Worm (Caenorhabditis elegans) whole organism, L1 larva: ENCODE measurements around the gene C28F5.1.

Experiments
- efl-1 ChIP-seq, 4 experiments: fragments of 150-350 bp; optimal IDR thresholded peaks in 3 of 4; peaks in 1 of 4; 1 replicate in 1 of 4; 2 replicates in 3 of 4; lab custom pipeline; 2014; ENCODE audit warnings: missing biosample characterization in 2 of 4, missing genetic modification characterization in 2 of 4, missing genetic modification reagents in 2 of 4
- lin-39 ChIP-seq: fragments of 150-350 bp; optimal IDR thresholded peaks from 2 replicates; lab custom pipeline; 2014; ENCODE audit warnings: missing biosample characterization, missing genetic modification reagents, missing genetic modification characterization
- nhr-90 ChIP-seq: sonication (generic microtip); optimal IDR thresholded peaks from 2 replicates; lab custom pipeline; 2016; ENCODE audit warnings: mild to moderate bottlenecking, missing genetic modification characterization, missing compliant biosample characterization; ENCODE audit not compliant: poor library complexity

DNA sequence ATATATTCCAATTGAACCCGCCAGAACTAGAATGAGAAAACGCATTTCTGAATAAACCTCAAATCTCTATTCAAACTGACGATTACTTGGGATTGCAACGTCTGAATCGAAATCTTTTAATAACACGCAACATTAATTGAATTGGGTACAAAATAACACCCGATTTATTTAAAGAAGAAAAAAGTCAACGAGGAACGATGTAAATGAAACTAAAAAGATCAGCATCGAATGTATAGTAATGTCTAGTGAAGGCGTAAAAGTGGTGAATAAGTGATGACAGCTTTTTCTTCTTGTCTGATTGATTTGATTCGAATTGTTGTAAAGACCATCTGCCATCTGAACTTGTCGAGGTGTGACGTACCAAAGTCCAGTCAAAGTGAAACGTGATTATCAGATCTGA is 11.5 kb upstream of the C28F5.1 start, which contains the start of gene nas-23:
- TF ChIP-seq efl-1 (optimal IDR thresholded peaks at IDR 0.05; lab: Kevin White, UChicago) (no peak), efl-1 (GFP tag; optimal IDR thresholded peaks at IDR 0.05 in 1 of 2; lab: Kevin White, UChicago) (no peak), nhr-90 (tag; lab: Kevin White, UChicago) (no peak), lin-39 (tag; lab: Kevin White, UChicago) (no peak)
